Worm (Caenorhabditis elegans): ENCODE measurements around the gene uba-1.

The uba-1 gene

DNA sequence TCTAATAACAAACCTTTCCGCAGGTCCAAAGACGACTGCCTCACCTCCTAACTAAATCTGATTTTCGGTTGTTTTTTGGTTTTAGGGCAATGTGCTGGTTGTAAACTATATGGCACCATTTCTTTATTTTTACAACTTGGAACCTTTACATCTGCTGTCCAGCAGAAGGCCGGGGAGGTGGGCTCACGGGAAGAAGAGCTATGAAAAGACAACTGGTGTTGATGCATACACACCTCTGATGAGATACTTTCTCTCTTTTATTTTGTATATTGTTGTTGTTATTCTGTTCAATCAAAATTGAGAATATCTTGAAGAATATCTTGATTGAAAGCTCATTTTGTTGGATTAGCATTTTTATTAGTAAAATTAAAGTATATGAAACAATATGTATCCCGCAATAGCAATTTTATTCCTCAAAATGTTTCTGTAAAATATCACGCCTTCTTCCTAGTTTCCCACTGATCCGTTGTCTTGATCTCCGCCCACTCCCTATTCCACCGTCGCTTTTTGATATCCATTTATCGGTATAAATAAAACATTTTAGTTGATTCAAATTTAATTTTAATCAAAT, 17.1 kb downstream of the uba-1 start, which contains the start of gene dhp-2:
dhp-2 (plus strand) TSS at position 521 of the 571 bp plus-strand sequence.
- no peak for TF ChIP-seq nhr-23 (tag; optimal IDR thresholded peaks at IDR 0.05)
- no peak for TF ChIP-seq eor-1 (tag; optimal IDR thresholded peaks at IDR 0.05)
- TF ChIP-seq fos-1 (tag; optimal IDR thresholded peaks at IDR 0.05): no peak
- no peak for TF ChIP-seq ceh-82 (tag; optimal IDR thresholded peaks at IDR 0.05)
- no peak for TF ChIP-seq daf-12 (tag; optimal IDR thresholded peaks at IDR 0.05)
- TF ChIP-seq nhr-77 (tag; optimal IDR thresholded peaks at IDR 0.05): no peak

DNA sequence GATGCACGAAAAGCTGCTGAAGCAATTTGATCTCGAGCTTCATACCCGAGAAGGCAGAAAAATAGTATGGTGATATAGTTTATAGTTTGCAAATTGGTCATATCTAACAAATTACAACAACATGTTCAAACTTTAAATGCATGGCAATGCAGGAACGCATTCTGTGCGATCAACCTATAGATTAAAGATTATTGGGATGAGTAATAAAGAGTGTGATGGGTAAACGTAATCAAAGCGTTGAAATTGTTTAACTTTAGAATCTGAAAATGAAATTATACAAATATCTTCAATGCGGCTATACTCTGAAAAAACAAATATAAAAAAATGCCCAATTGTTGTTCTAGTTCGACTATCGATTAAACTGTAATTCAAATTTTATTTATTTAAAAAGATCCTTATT, 18.5 kb downstream of the uba-1 start, which contains the start of gene C47E12.14:
C47E12.14 (minus strand) TSS at position 101 of the 400 bp plus-strand sequence.
- TF ChIP-seq daf-12 (tag; optimal IDR thresholded peaks at IDR 0.05): no peak
- no peak for TF ChIP-seq fkh-10 (GFP tag; optimal IDR thresholded peaks at IDR 0.05)
- TF ChIP-seq ceh-82 (tag; optimal IDR thresholded peaks at IDR 0.05): no peak
- no peak for TF ChIP-seq egl-27 (tag; optimal IDR thresholded peaks at IDR 0.05)
- TF ChIP-seq nhr-67 (tag; optimal IDR thresholded peaks at IDR 0.05): no peak

DNA sequence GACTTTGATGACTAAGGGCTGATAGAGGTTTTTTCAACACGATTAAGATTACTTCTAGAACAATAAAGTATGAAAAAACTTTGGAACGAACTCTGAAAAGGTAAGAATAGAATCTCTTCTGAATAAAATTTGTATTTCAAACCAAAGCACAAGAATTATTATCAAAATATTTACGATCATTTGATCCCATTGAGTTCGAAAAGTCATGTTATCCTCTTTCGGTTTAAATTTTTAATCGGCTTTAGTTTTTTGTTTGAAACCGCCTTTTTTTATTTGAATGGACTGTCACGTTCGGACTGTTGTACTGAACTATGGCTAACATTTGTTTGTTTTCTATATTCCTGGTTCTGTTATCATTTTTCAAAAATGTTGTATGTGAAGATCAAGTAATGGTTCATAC, 20.4 kb downstream of the uba-1 start, which contains the start of gene C47E12.9:
C47E12.9 (plus strand) TSS at position 301 of the 400 bp plus-strand sequence.
- TF ChIP-seq lsy-12 (tag; optimal IDR thresholded peaks at IDR 0.05) (no peak), eor-1 (tag; optimal IDR thresholded peaks at IDR 0.05) (no peak), unc-62 (GFP tag; optimal IDR thresholded peaks at IDR 0.05) (no peak), snpc-4 (tag; optimal IDR thresholded peaks at IDR 0.05) (no peak), R02D3.7 (tag; optimal IDR thresholded peaks at IDR 0.05) (no peak), nhr-12 (tag; optimal IDR thresholded peaks at IDR 0.05) (no peak), nfya-1 (tag; optimal IDR thresholded peaks at IDR 0.05; ENCODE audit: insufficient read depth) (no peak), nhr-11 (tag; optimal IDR thresholded peaks at IDR 0.05) (no peak), sea-2 (GFP tag; optimal IDR thresholded peaks at IDR 0.05) (no peak), nhr-25 (tag; optimal IDR thresholded peaks at IDR 0.05) (no peak), elt-2 (tag; optimal IDR thresholded peaks at IDR 0.05) (no peak), ceh-16 (tag; optimal IDR thresholded peaks at IDR 0.05) (no peak), ceh-28 (tag; optimal IDR thresholded peaks at IDR 0.05) (no peak), daf-12 (tag; optimal IDR thresholded peaks at IDR 0.05) (no peak)

DNA sequence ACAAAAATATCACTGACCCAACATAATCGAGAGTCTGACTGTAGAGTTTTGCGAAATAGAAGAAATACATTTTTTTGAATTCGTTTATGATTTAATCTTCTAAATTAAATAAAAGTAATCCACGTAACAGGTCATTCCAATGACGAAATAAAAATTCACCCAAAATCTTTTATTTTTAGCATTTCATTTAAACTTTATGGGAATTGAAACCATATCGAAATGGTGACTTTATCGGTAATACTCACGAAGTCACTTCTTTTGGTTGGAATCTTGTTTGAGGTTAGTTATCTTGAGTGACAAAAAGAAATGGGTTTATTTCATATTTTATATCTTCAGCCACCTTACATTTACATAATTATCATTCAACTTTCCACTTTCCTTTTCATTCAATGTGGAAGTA, 22.1 kb downstream of the uba-1 start, which contains the start of the genes C47E12.12 and C47E12.10:
C47E12.12 (minus strand) TSS at position 101 of the 400 bp plus-strand sequence.
C47E12.10 (plus strand) TSS at position 172 of the 400 bp plus-strand sequence.
- TF ChIP-seq tbx-2 (tag; optimal IDR thresholded peaks at IDR 0.05): no peak
- TF ChIP-seq nhr-28 (tag; optimal IDR thresholded peaks at IDR 0.05): no peak

DNA sequence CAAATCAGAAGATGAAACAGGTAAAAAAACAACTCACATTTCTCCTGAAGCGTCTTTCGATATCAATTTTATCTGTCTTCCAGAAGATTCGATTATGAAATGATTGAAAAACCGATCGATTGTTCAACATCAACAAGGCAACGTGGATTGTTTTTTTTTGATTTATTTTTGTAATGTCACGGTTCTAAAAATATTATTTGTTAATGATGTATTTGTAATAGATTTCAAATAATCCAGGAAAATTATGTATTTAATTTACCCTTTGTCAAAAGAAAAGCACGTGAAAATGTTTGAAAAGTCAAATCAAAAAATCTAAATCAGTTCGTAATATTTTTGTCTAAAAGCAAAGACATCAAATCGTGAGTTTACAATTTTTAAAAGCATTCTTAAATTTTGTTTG, 25.7 kb downstream of the uba-1 start, which contains the start of the genes kin-5 and C47E12.11:
kin-5 (minus strand) TSS at position 101 of the 400 bp plus-strand sequence.
C47E12.11 (plus strand) TSS at position 320 of the 400 bp plus-strand sequence.
- TF ChIP-seq nhr-12 (tag; optimal IDR thresholded peaks at IDR 0.05) (no peak), nhr-67 (tag; optimal IDR thresholded peaks at IDR 0.05) (no peak), ceh-82 (tag; optimal IDR thresholded peaks at IDR 0.05) (no peak), ceh-16 (tag; optimal IDR thresholded peaks at IDR 0.05) (no peak), egl-27 (tag; optimal IDR thresholded peaks at IDR 0.05) (no peak), R02D3.7 (tag; optimal IDR thresholded peaks at IDR 0.05) (no peak), eor-1 (tag; optimal IDR thresholded peaks at IDR 0.05) (no peak)

DNA sequence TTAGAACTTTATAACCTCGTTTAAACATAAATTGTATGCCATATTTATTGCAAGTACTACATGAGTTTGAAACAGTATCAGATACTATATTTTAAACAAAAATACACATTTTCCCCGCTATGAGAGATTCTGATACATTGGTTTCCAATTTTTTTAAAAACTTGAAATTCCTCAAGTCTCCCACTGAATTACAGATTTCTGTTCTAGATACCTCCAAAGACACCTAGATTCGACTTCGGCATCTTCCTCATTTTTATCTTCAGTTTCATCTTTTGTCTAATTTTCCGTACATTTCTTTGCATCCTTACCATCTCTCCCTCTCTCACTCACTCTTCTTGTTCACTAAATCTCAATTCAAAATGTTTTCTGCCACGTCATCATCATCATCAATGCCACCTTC, 30.8 kb downstream of the uba-1 start, which contains the start of gene T13H10.2:
T13H10.2 (plus strand) TSS at position 301 of the 400 bp plus-strand sequence.
- no peak for TF ChIP-seq ztf-4 (tag; optimal IDR thresholded peaks at IDR 0.05)
- TF ChIP-seq ceh-16 (tag; optimal IDR thresholded peaks at IDR 0.05): no peak
- no peak for TF ChIP-seq snpc-4 (tag; optimal IDR thresholded peaks at IDR 0.05)
- no peak for TF ChIP-seq ama-1 (optimal IDR thresholded peaks at IDR 0.05)

DNA sequence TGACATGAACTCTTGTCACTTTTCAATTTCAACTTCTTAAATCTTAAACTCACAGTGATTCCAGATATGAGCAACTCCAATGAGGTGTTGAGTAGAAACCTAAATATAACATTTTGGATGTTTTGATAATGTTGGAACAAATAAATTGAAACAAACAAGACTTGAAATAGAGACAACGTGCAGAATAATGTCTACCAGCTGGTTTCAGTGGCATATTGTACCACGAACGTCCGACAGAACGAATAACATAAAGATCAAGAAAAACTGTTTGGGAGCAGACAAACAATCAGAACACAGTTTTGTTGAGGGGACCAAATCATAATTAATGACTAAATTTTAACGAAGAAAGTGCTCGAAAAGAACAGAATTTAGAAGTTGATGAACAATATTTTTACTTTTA, 41.4 kb downstream of the uba-1 start, which contains the start of gene gon-1:
gon-1 (minus strand) TSS at position 101 of the 400 bp plus-strand sequence.
- TF ChIP-seq ama-1 (optimal IDR thresholded peaks at IDR 0.05): no peak
- no peak for TF ChIP-seq nhr-28 (tag; optimal IDR thresholded peaks at IDR 0.05)
- no peak for TF ChIP-seq nhr-11 (tag; optimal IDR thresholded peaks at IDR 0.05)
- no peak for TF ChIP-seq nhr-12 (tag; optimal IDR thresholded peaks at IDR 0.05)
- no peak for TF ChIP-seq unc-62 (GFP tag; optimal IDR thresholded peaks at IDR 0.05)

DNA sequence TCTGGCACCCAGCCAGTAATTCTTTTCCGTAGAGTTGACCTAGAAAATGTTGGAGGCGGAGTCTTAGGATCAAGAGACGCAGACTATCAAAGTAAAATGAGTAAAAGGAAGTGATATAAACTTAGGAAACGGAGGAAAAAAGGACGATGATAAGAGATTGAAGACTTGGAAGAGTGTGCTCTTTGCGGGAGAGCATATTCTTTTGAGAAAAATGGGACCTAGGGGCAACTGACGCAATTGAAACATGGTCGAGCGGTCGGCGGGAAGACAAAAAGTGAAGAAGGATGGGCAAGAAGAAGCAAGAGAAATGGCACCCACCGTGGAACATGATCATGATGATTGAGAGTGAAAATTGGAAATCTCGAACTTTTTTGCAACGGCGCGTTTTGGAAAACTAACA, 46.7 kb downstream of the uba-1 start:
- TF ChIP-seq lin-15B (tag; optimal IDR thresholded peaks at IDR 0.05) (peak; percentile 65), pha-4 (tag; optimal IDR thresholded peaks at IDR 0.05) (peak; percentile 13), nhr-11 (tag; optimal IDR thresholded peaks at IDR 0.05) (peak; percentile 33), nhr-77 (tag; optimal IDR thresholded peaks at IDR 0.05) (no peak)
